Fruit fly (Drosophila melanogaster) whole organism, embryonic: ENCODE results near the gene heph.

Experiments used
- CG10543 ChIP-seq: fragments of 200-800 bp; sonication (Bioruptor generic); optimal IDR thresholded peaks from 3 replicates; lab custom pipeline; 2017; ENCODE audit warnings: missing biosample characterization, mild to moderate bottlenecking, missing genetic modification characterization, moderate library complexity
- CG10565 ChIP-seq: fragments of 200-800 bp; sonication (Bioruptor generic); optimal IDR thresholded peaks from 3 replicates; lab custom pipeline; 2016; ENCODE audit warnings: missing biosample characterization, mild to moderate bottlenecking, missing genetic modification characterization
- CG1647 ChIP-seq: fragments of 200-800 bp; sonication (Bioruptor generic); optimal IDR thresholded peaks from 3 replicates; lab custom pipeline; 2016; ENCODE audit warnings: missing biosample characterization, missing genetic modification characterization
- CG17802 ChIP-seq: fragments of 200-800 bp; sonication (Bioruptor generic); optimal IDR thresholded peaks from 2 replicates; lab custom pipeline; 2018; ENCODE audit warnings: missing biosample characterization, mild to moderate bottlenecking, missing genetic modification characterization, moderate library complexity
- CG2120 ChIP-seq: fragments of 200-800 bp; sonication (Bioruptor generic); optimal IDR thresholded peaks from 3 replicates; lab custom pipeline; 2016; ENCODE audit warnings: missing biosample characterization, missing genetic modification characterization
- CG33557 ChIP-seq: fragments of 200-800 bp; sonication (Bioruptor generic); optimal IDR thresholded peaks from 2 replicates; lab custom pipeline; 2019; ENCODE audit warnings: missing biosample characterization, mild to moderate bottlenecking, missing genetic modification characterization, moderate library complexity
- CG3995 ChIP-seq: fragments of 200-800 bp; sonication (Bioruptor generic); optimal IDR thresholded peaks from 3 replicates; lab custom pipeline; 2016; ENCODE audit warnings: missing biosample characterization, missing genetic modification characterization
- CG4328 ChIP-seq: fragments of 200-800 bp; sonication (Bioruptor generic); optimal IDR thresholded peaks from 3 replicates; lab custom pipeline; 2017; ENCODE audit warnings: missing biosample characterization, missing genetic modification reagents, missing genetic modification characterization
- CG4854 ChIP-seq: fragments of 200-800 bp; sonication (Bioruptor generic); optimal IDR thresholded peaks from 2 replicates; lab custom pipeline; 2016; ENCODE audit warnings: missing biosample characterization, missing genetic modification characterization, inconsistent platforms
- CG6254 ChIP-seq: fragments of 200-800 bp; sonication (Bioruptor generic); optimal IDR thresholded peaks from 3 replicates; lab custom pipeline; 2017; ENCODE audit warnings: mild to moderate bottlenecking, missing biosample characterization, missing genetic modification reagents, missing genetic modification characterization
- CG8290 ChIP-seq, 3 experiments: fragments of 200-800 bp; sonication (Bioruptor generic); optimal IDR thresholded peaks; 2 replicates each; lab custom pipeline; 2016 to 2019; ENCODE audit warnings: missing biosample characterization in 3 of 3, missing genetic modification characterization in 3 of 3, mild to moderate bottlenecking in 2 of 3, moderate library complexity in 1 of 3
- CG9817 ChIP-seq: fragments of 200-800 bp; sonication (Bioruptor generic); optimal IDR thresholded peaks from 2 replicates; lab custom pipeline; 2018; ENCODE audit warnings: missing biosample characterization, mild to moderate bottlenecking, missing genetic modification characterization, moderate library complexity
- CG9932 ChIP-seq: fragments of 200-800 bp; sonication (Bioruptor generic); IDR thresholded peaks from 2 replicates; pipeline ENCODE4 v1.3.6; 2022; ENCODE audit warnings: missing biosample characterization, missing genetic modification characterization
- CTCF ChIP-seq: fragments of 200-800 bp; sonication (Bioruptor generic); optimal IDR thresholded peaks from 2 replicates; lab custom pipeline; 2017; ENCODE audit warnings: missing biosample characterization, mild to moderate bottlenecking, missing genetic modification characterization, moderate library complexity
- Deaf1 ChIP-seq: fragments of 200-800 bp; optimal IDR thresholded peaks from 3 replicates; lab custom pipeline; 2019; ENCODE audit warnings: missing biosample characterization, mild to moderate bottlenecking, missing genetic modification characterization, moderate library complexity
- Gug ChIP-seq: fragments of 200-800 bp; sonication (Bioruptor generic); IDR thresholded peaks from 4 replicates; pipeline ENCODE4 v1.3.6; 2022; ENCODE audit warnings: missing biosample characterization, missing genetic modification characterization
- HLH3B ChIP-seq: fragments of 200-800 bp; sonication (Bioruptor generic); IDR thresholded peaks from 2 replicates; pipeline ENCODE4 v1.3.6; 2022; ENCODE audit warnings: missing biosample characterization, missing genetic modification characterization
- HmgZ ChIP-seq: fragments of 200-800 bp; sonication (Bioruptor generic); optimal IDR thresholded peaks from 2 replicates; lab custom pipeline; 2018; ENCODE audit warnings: missing biosample characterization, mild to moderate bottlenecking, missing genetic modification characterization
- Hmr ChIP-seq: fragments of 200-800 bp; sonication (Bioruptor generic); optimal IDR thresholded peaks from 3 replicates; lab custom pipeline; 2017; ENCODE audit warnings: mild to moderate bottlenecking, missing biosample characterization, missing genetic modification reagents, missing genetic modification characterization
- Lhr ChIP-seq: fragments of 200-800 bp; sonication (Bioruptor generic); optimal IDR thresholded peaks from 3 replicates; lab custom pipeline; 2017; ENCODE audit warnings: mild to moderate bottlenecking, missing biosample characterization, missing genetic modification reagents, missing genetic modification characterization
- MTF-1 ChIP-seq: fragments of 200-800 bp; sonication (Bioruptor generic); optimal IDR thresholded peaks from 2 replicates; lab custom pipeline; 2018; ENCODE audit warnings: missing biosample characterization, mild to moderate bottlenecking, missing genetic modification characterization, borderline replicate concordance
- Med ChIP-seq: fragments of 200-800 bp; sonication (Bioruptor generic); peaks from one replicate; lab custom pipeline; 2016; ENCODE audit warnings: missing biosample characterization, missing genetic modification characterization, mild to moderate bottlenecking, inconsistent platforms, moderate library complexity
- Opbp ChIP-seq: fragments of 200-800 bp; sonication (Bioruptor generic); IDR thresholded peaks from 3 replicates; pipeline ENCODE4 v1.3.6; 2022; ENCODE audit warnings: missing biosample characterization, missing genetic modification characterization; ENCODE audit not compliant: partially characterized antibody
- Side ChIP-seq: fragments of 200-800 bp; sonication (Bioruptor generic); optimal IDR thresholded peaks from 2 replicates; lab custom pipeline; 2016; ENCODE audit warnings: missing biosample characterization, missing genetic modification characterization
- Six4 ChIP-seq: fragments of 200-800 bp; sonication (Bioruptor generic); optimal IDR thresholded peaks from 2 replicates; lab custom pipeline; 2016; ENCODE audit warnings: missing biosample characterization, missing genetic modification characterization
- Tbp ChIP-seq: fragments of >200 bp; optimal IDR thresholded peaks from 2 replicates; lab custom pipeline; 2018; ENCODE audit warnings: missing biosample characterization, missing genetic modification characterization
- abd-A ChIP-seq: fragments of 200-800 bp; sonication (Bioruptor generic); optimal IDR thresholded peaks from 3 replicates; lab custom pipeline; 2019; ENCODE audit warnings: missing biosample characterization, mild to moderate bottlenecking, missing genetic modification characterization, moderate library complexity
- ac ChIP-seq: fragments of 200-800 bp; sonication (Bioruptor generic); optimal IDR thresholded peaks from 3 replicates; lab custom pipeline; 2017; ENCODE audit warnings: missing biosample characterization, mild to moderate bottlenecking, missing genetic modification characterization
- aop ChIP-seq: fragments of 200-800 bp; sonication (Bioruptor generic); IDR thresholded peaks from 2 replicates; pipeline ENCODE4 v1.3.6; 2022; ENCODE audit warnings: missing biosample characterization, missing genetic modification characterization
- ap ChIP-seq: fragments of 200-800 bp; sonication (Bioruptor generic); IDR thresholded peaks from 2 replicates; pipeline ENCODE4 v1.3.6; 2022; ENCODE audit warnings: missing biosample characterization, missing genetic modification characterization
- chn ChIP-seq: fragments of 200-800 bp; sonication (Bioruptor generic); optimal IDR thresholded peaks from 2 replicates; lab custom pipeline; 2016; ENCODE audit warnings: missing biosample characterization, missing genetic modification characterization
- cwo ChIP-seq: fragments of 200-800 bp; sonication (Bioruptor generic); optimal IDR thresholded peaks from 3 replicates; lab custom pipeline; 2017; ENCODE audit warnings: missing biosample characterization, missing genetic modification characterization, mild to moderate bottlenecking, moderate library complexity, missing genetic modification reagents
- danr ChIP-seq: fragments of 200-800 bp; sonication (Bioruptor generic); IDR thresholded peaks from 2 replicates; pipeline ENCODE4 v1.3.6; 2022; ENCODE audit warnings: missing biosample characterization, missing genetic modification characterization
- dpn ChIP-seq, 2 experiments: fragments of 200-800 bp; sonication (Bioruptor generic); optimal IDR thresholded peaks; 3 replicates each; lab custom pipeline; 2016; ENCODE audit warnings: missing biosample characterization in 2 of 2, missing genetic modification characterization in 2 of 2
- fu2 ChIP-seq: fragments of 200-800 bp; sonication (Bioruptor generic); optimal IDR thresholded peaks from 2 replicates; lab custom pipeline; 2016; ENCODE audit warnings: missing biosample characterization, missing genetic modification characterization
- grn ChIP-seq: fragments of 200-800 bp; sonication (Bioruptor generic); optimal IDR thresholded peaks from 3 replicates; lab custom pipeline; 2017; ENCODE audit warnings: missing biosample characterization, missing genetic modification characterization
- gro ChIP-seq: fragments of 200-800 bp; sonication (Bioruptor generic); optimal IDR thresholded peaks from 2 replicates; lab custom pipeline; 2016; ENCODE audit warnings: missing biosample characterization, missing genetic modification characterization
- ham ChIP-seq: fragments of 200-800 bp; sonication (Bioruptor generic); IDR thresholded peaks from 2 replicates; pipeline ENCODE4 v1.3.6; 2022; ENCODE audit warnings: missing biosample characterization, missing genetic modification characterization
- lab ChIP-seq: fragments of 200-800 bp; sonication (Bioruptor generic); optimal IDR thresholded peaks from 3 replicates; lab custom pipeline; 2017; ENCODE audit warnings: missing biosample characterization, missing genetic modification characterization, mild to moderate bottlenecking, moderate library complexity, missing genetic modification reagents
- phol ChIP-seq: fragments of 200-800 bp; sonication (Bioruptor generic); optimal IDR thresholded peaks from 3 replicates; lab custom pipeline; 2018; ENCODE audit warnings: missing biosample characterization, mild to moderate bottlenecking, missing genetic modification characterization, moderate library complexity
- pros ChIP-seq: fragments of 200-800 bp; sonication (Bioruptor generic); optimal IDR thresholded peaks from 3 replicates; lab custom pipeline; 2019; ENCODE audit warnings: missing biosample characterization, mild to moderate bottlenecking, missing genetic modification characterization, moderate library complexity
- psq ChIP-seq: fragments of 200-800 bp; sonication (Bioruptor generic); optimal IDR thresholded peaks from 2 replicates; lab custom pipeline; 2017; ENCODE audit warnings: missing biosample characterization, missing genetic modification characterization

The heph gene

dm6 chr3R:31986775-31987349, 28.5 kb downstream of the heph start (continued):
- TF ChIP-seq Deaf1 (tag; lab: Kevin White, UChicago) (peak; percentile 83), Med (peak; percentile 72), dpn (GFP tag; optimal IDR thresholded peaks at IDR 0.05; lab: Kevin White, UChicago) (no peak), Tbp (no peak), CG4328 (no peak), ac (GFP tag; lab: Kevin White, UChicago) (no peak), CG8290 (GFP tag; optimal IDR thresholded peaks at IDR 0.05; lab: Kevin White, UChicago) (no peak), CG8290 (tag; optimal IDR thresholded peaks at IDR 0.05; lab: Kevin White, UChicago) (peak in 1 of 2 experiments; percentile 49), CG9932 (GFP tag; lab: Robert Waterston, UW) (no peak), fu2 (GFP tag; lab: Kevin White, UChicago) (no peak), CG10565 (no peak), CG6254 (GFP tag; lab: Kevin White, UChicago) (no peak), Opbp (GFP tag; lab: Robert Waterston, UW) (no peak), aop (no peak), Hmr (GFP tag; lab: Kevin White, UChicago) (peak; percentile 10), HLH3B (GFP tag; lab: Robert Waterston, UW) (no peak), CG2120 (GFP tag; lab: Kevin White, UChicago) (peak; percentile 22), Gug (no peak), psq (GFP tag; lab: Kevin White, UChicago) (peak; percentile 44), CG9817 (no peak), chn (no peak), ap (GFP tag; lab: Robert Waterston, UW) (no peak), Six4 (GFP tag; lab: Kevin White, UChicago) (no peak), MTF-1 (GFP tag; lab: Kevin White, UChicago) (no peak), pros (GFP tag; lab: Kevin White, UChicago) (no peak), Side (GFP tag; lab: Kevin White, UChicago) (no peak), CG3995 (GFP tag; lab: Kevin White, UChicago) (peak; percentile 0), abd-A (no peak), CTCF (no peak), lab (GFP tag; lab: Kevin White, UChicago) (peak; percentile 4), phol (tag; lab: Kevin White, UChicago) (no peak), danr (GFP tag; lab: Robert Waterston, UW) (no peak), grn (peak; percentile 85), ham (GFP tag; lab: Robert Waterston, UW) (no peak), cwo (no peak), CG17802 (tag; lab: Kevin White, UChicago) (no peak), CG4854 (GFP tag; lab: Kevin White, UChicago) (no peak), CG1647 (GFP tag; lab: Kevin White, UChicago) (no peak), CG33557 (no peak), gro (GFP tag; lab: Kevin White, UChicago) (peak; percentile 23), Lhr (GFP tag; lab: Kevin White, UChicago) (no peak), HmgZ (tag; lab: Kevin White, UChicago) (peak; percentile 5), CG10543 (GFP tag; lab: Kevin White, UChicago) (peak; percentile 22)
